Worm (Caenorhabditis elegans) whole organism, L1 larva: ENCODE measurements around the gene spr-2.

Experiments
- C16A3.4 ChIP-seq: fragments of 150-350 bp; optimal IDR thresholded peaks from 2 replicates; lab custom pipeline; 2014; ENCODE audit warnings: missing biosample characterization, missing genetic modification characterization
- Y116A8C.19 ChIP-seq: sonication (generic microtip); optimal IDR thresholded peaks from 2 replicates; lab custom pipeline; 2016; ENCODE audit warnings: missing compliant biosample characterization, missing genetic modification characterization, borderline replicate concordance
- aha-1 ChIP-seq: fragments of 150-350 bp; optimal IDR thresholded peaks from 2 replicates; lab custom pipeline; 2014; ENCODE audit warnings: missing biosample characterization, missing genetic modification characterization
- alr-1 ChIP-seq: fragments of 200-800 bp; sonication (Bioruptor generic); optimal IDR thresholded peaks from 2 replicates; lab custom pipeline; 2018; ENCODE audit warnings: borderline replicate concordance, mild to moderate bottlenecking, missing genetic modification characterization, missing compliant biosample characterization
- ama-1 ChIP-seq: fragments of 150-350 bp; optimal IDR thresholded peaks from 2 replicates; lab custom pipeline; 2014
- ceh-8 ChIP-seq: fragments of 200-800 bp; sonication (Bioruptor generic); optimal IDR thresholded peaks from 2 replicates; lab custom pipeline; 2018; ENCODE audit warnings: mild to moderate bottlenecking, missing genetic modification characterization, moderate library complexity, missing compliant biosample characterization
- ceh-88 ChIP-seq: fragments of 200-800 bp; sonication (Bioruptor generic); IDR thresholded peaks from 2 replicates; pipeline ENCODE4 v1.3.6; 2022; ENCODE audit warnings: missing genetic modification characterization, missing compliant biosample characterization
- ceh-90 ChIP-seq: sonication (generic microtip); optimal IDR thresholded peaks from 2 replicates; lab custom pipeline; 2016; ENCODE audit warnings: missing genetic modification characterization, missing compliant biosample characterization
- ces-1 ChIP-seq: fragments of 150-350 bp; optimal IDR thresholded peaks from 2 replicates; lab custom pipeline; 2014; ENCODE audit warnings: missing biosample characterization, missing genetic modification reagents, missing genetic modification characterization
- dpl-1 ChIP-seq, 3 experiments: fragments of 150-350 bp in 2 of 3; sonication (generic microtip) in 1 of 3; optimal IDR thresholded peaks; 2 replicates each; lab custom pipeline; 2014 to 2017; ENCODE audit warnings: missing biosample characterization in 3 of 3, missing genetic modification characterization in 3 of 3, missing genetic modification reagents in 3 of 3
- efl-1 ChIP-seq, 4 experiments: fragments of 150-350 bp; optimal IDR thresholded peaks in 3 of 4; peaks in 1 of 4; 1 replicate in 1 of 4; 2 replicates in 3 of 4; lab custom pipeline; 2014; ENCODE audit warnings: missing biosample characterization in 2 of 4, missing genetic modification characterization in 2 of 4, missing genetic modification reagents in 2 of 4
- efl-3 ChIP-seq: fragments of 200-800 bp; sonication (Bioruptor generic); optimal IDR thresholded peaks from 2 replicates; lab custom pipeline; 2018; ENCODE audit warnings: mild to moderate bottlenecking, missing genetic modification characterization, missing compliant biosample characterization
- egl-13 ChIP-seq: sonication (generic microtip); optimal IDR thresholded peaks from 2 replicates; lab custom pipeline; 2016; ENCODE audit warnings: missing genotype, missing genetic modification reagents, missing genetic modification characterization, missing compliant biosample characterization
- egl-27 ChIP-seq, 2 experiments: fragments of 150-350 bp in 1 of 2; sonication (generic microtip); optimal IDR thresholded peaks; 3 replicates each; lab custom pipeline; 2017 to 2018; ENCODE audit warnings: missing biosample characterization in 2 of 2, missing genetic modification characterization in 2 of 2, missing genetic modification reagents in 2 of 2
- elt-2 ChIP-seq: sonication (generic microtip); optimal IDR thresholded peaks from 2 replicates; lab custom pipeline; 2016; ENCODE audit warnings: missing genetic modification characterization, mild to moderate bottlenecking, inconsistent platforms, missing compliant biosample characterization, missing genetic modification reagents
- elt-3 ChIP-seq, 6 experiments: fragments of 150-350 bp in 1 of 6; sonication (generic microtip); optimal IDR thresholded peaks; 2 replicates each; lab custom pipeline; 2017 to 2018; ENCODE audit warnings: missing biosample characterization in 6 of 6, missing genetic modification characterization in 6 of 6, inconsistent platforms in 1 of 6
- fkh-10 ChIP-seq: sonication (generic microtip); optimal IDR thresholded peaks from 2 replicates; lab custom pipeline; 2017; ENCODE audit warnings: missing biosample characterization, missing genetic modification reagents, missing genetic modification characterization
- fkh-4 ChIP-seq: sonication (generic microtip); optimal IDR thresholded peaks from 2 replicates; lab custom pipeline; 2016; ENCODE audit warnings: missing compliant biosample characterization, missing genetic modification characterization, borderline replicate concordance
- fkh-8 ChIP-seq: sonication (generic microtip); optimal IDR thresholded peaks from 2 replicates; lab custom pipeline; 2016; ENCODE audit warnings: mild to moderate bottlenecking, missing genetic modification characterization, missing compliant biosample characterization
- fos-1 ChIP-seq: fragments of 150-350 bp; optimal IDR thresholded peaks from 2 replicates; lab custom pipeline; 2014; ENCODE audit warnings: missing biosample characterization, missing genetic modification characterization
- hpl-2 ChIP-seq: fragments of 150-350 bp; optimal IDR thresholded peaks from 2 replicates; lab custom pipeline; 2014; ENCODE audit warnings: missing biosample characterization, missing genetic modification reagents, missing genetic modification characterization
- irx-1 ChIP-seq: sonication (generic microtip); optimal IDR thresholded peaks from 2 replicates; lab custom pipeline; 2016; ENCODE audit warnings: missing genetic modification characterization, missing compliant biosample characterization
- isw-1 ChIP-seq: fragments of 200-800 bp; sonication (Bioruptor generic); IDR thresholded peaks from 2 replicates; pipeline ENCODE4 v1.3.6; 2022; ENCODE audit warnings: missing genetic modification characterization, missing compliant biosample characterization
- jun-1 ChIP-seq: fragments of 150-350 bp; optimal IDR thresholded peaks from 2 replicates; lab custom pipeline; 2014; ENCODE audit warnings: missing biosample characterization, missing genetic modification reagents, missing genetic modification characterization
- lin-14 ChIP-seq: fragments of 200-800 bp; sonication (Bioruptor generic); optimal IDR thresholded peaks from 2 replicates; lab custom pipeline; 2018; ENCODE audit warnings: mild to moderate bottlenecking, missing genetic modification characterization, moderate library complexity, missing compliant biosample characterization
- lin-15B ChIP-seq: fragments of 150-350 bp; sonication (generic microtip); optimal IDR thresholded peaks from 3 replicates; lab custom pipeline; 2014; ENCODE audit warnings: missing biosample characterization, missing genetic modification characterization
- lin-35 ChIP-seq, 2 experiments: fragments of 150-350 bp; optimal IDR thresholded peaks; 2 replicates each; lab custom pipeline; 2014; ENCODE audit warnings: missing biosample characterization in 2 of 2, missing genetic modification characterization in 2 of 2, missing genetic modification reagents in 2 of 2
- lin-39 ChIP-seq: fragments of 150-350 bp; optimal IDR thresholded peaks from 2 replicates; lab custom pipeline; 2014; ENCODE audit warnings: missing biosample characterization, missing genetic modification reagents, missing genetic modification characterization
- lir-3 ChIP-seq: sonication (generic microtip); optimal IDR thresholded peaks from 2 replicates; lab custom pipeline; 2016; ENCODE audit warnings: mild to moderate bottlenecking, missing genetic modification characterization, moderate library complexity, missing compliant biosample characterization; ENCODE audit not compliant: poor library complexity
- lsy-2 ChIP-seq, 2 experiments: fragments of 150-350 bp; optimal IDR thresholded peaks; 2 replicates each; lab custom pipeline; 2014; ENCODE audit warnings: missing biosample characterization in 2 of 2, missing genetic modification characterization in 2 of 2
- mef-2 ChIP-seq: fragments of 150-350 bp; optimal IDR thresholded peaks from 2 replicates; lab custom pipeline; 2014; ENCODE audit warnings: missing biosample characterization, missing genetic modification characterization
- mep-1 ChIP-seq: fragments of 150-350 bp; optimal IDR thresholded peaks from 2 replicates; lab custom pipeline; 2014; ENCODE audit warnings: missing biosample characterization, missing genetic modification characterization
- nhr-19 ChIP-seq: fragments of 200-800 bp; sonication (Bioruptor generic); conservative IDR thresholded peaks from 2 replicates; pipeline ENCODE4 v1.3.6; 2022; ENCODE audit warnings: missing genetic modification characterization, missing compliant biosample characterization
- nhr-20 ChIP-seq: sonication (generic microtip); optimal IDR thresholded peaks from 2 replicates; lab custom pipeline; 2016; ENCODE audit warnings: mild to moderate bottlenecking, missing genetic modification characterization, missing compliant biosample characterization
- nhr-28 ChIP-seq: fragments of 150-350 bp; optimal IDR thresholded peaks from 2 replicates; lab custom pipeline; 2014; ENCODE audit warnings: missing biosample characterization, missing genetic modification characterization
- nhr-47 ChIP-seq: sonication (generic microtip); optimal IDR thresholded peaks from 2 replicates; lab custom pipeline; 2016; ENCODE audit warnings: mild to moderate bottlenecking, missing genetic modification characterization, moderate library complexity, missing compliant biosample characterization
- nhr-71 ChIP-seq: sonication (generic microtip); optimal IDR thresholded peaks from 2 replicates; lab custom pipeline; 2016; ENCODE audit warnings: mild to moderate bottlenecking, missing genetic modification characterization, moderate library complexity, missing compliant biosample characterization
- nhr-76 ChIP-seq: sonication (generic microtip); optimal IDR thresholded peaks from 2 replicates; lab custom pipeline; 2017; ENCODE audit warnings: missing biosample characterization, missing genetic modification characterization
- nhr-84 ChIP-seq: sonication (generic microtip); optimal IDR thresholded peaks from 2 replicates; lab custom pipeline; 2017; ENCODE audit warnings: missing biosample characterization, missing genetic modification characterization
- nhr-90 ChIP-seq: sonication (generic microtip); optimal IDR thresholded peaks from 2 replicates; lab custom pipeline; 2016; ENCODE audit warnings: mild to moderate bottlenecking, missing genetic modification characterization, missing compliant biosample characterization; ENCODE audit not compliant: poor library complexity
- pag-3 ChIP-seq: sonication (generic microtip); optimal IDR thresholded peaks from 2 replicates; lab custom pipeline; 2017; ENCODE audit warnings: missing genetic modification characterization, mild to moderate bottlenecking, missing compliant biosample characterization, antibody characterized with exemption, borderline replicate concordance; ENCODE audit not compliant: insufficient read depth
- pax-3 ChIP-seq: fragments of 200-800 bp; sonication (Bioruptor generic); optimal IDR thresholded peaks from 2 replicates; lab custom pipeline; 2018; ENCODE audit warnings: mild to moderate bottlenecking, missing genetic modification characterization, moderate library complexity, missing compliant biosample characterization
- snpc-4 ChIP-seq: fragments of 150-350 bp; optimal IDR thresholded peaks from 2 replicates; lab custom pipeline; 2014; ENCODE audit warnings: missing biosample characterization, missing genetic modification characterization
- snu-23 ChIP-seq: sonication (generic microtip); optimal IDR thresholded peaks from 2 replicates; lab custom pipeline; 2016; ENCODE audit warnings: missing genetic modification characterization, missing compliant biosample characterization
- sox-4 ChIP-seq: sonication (generic microtip); optimal IDR thresholded peaks from 2 replicates; lab custom pipeline; 2016; ENCODE audit warnings: missing genetic modification characterization, missing compliant biosample characterization
- tlp-1 ChIP-seq: fragments of 150-350 bp; optimal IDR thresholded peaks from 2 replicates; lab custom pipeline; 2014; ENCODE audit warnings: missing biosample characterization, missing genetic modification characterization
- unc-130 ChIP-seq: fragments of 150-350 bp; optimal IDR thresholded peaks from 2 replicates; lab custom pipeline; 2017; ENCODE audit warnings: missing biosample characterization, missing genetic modification characterization, inconsistent platforms
- unc-62 ChIP-seq: fragments of 150-350 bp; optimal IDR thresholded peaks from 2 replicates; lab custom pipeline; 2014; ENCODE audit warnings: missing biosample characterization, missing genetic modification reagents, missing genetic modification characterization
- unc-86 ChIP-seq: sonication (generic microtip); optimal IDR thresholded peaks from 2 replicates; lab custom pipeline; 2016; ENCODE audit warnings: missing genetic modification characterization, missing compliant biosample characterization
- zag-1 ChIP-seq: fragments of 150-350 bp; optimal IDR thresholded peaks from 2 replicates; lab custom pipeline; 2014; ENCODE audit warnings: missing biosample characterization, missing genetic modification characterization
- zip-4 ChIP-seq: fragments of 200-800 bp; sonication (Bioruptor generic); optimal IDR thresholded peaks from 2 replicates; lab custom pipeline; 2018; ENCODE audit warnings: mild to moderate bottlenecking, missing genetic modification characterization, moderate library complexity, missing compliant biosample characterization
- ztf-11 ChIP-seq, 2 experiments: sonication (generic microtip); optimal IDR thresholded peaks; 2 replicates each; lab custom pipeline; 2016 to 2017; ENCODE audit warnings: missing genetic modification characterization in 2 of 2, missing biosample characterization in 1 of 2, missing compliant biosample characterization in 1 of 2

The spr-2 gene

ce11 chrIV:8891131-8891530, at the start of gene spr-2:
TSS of gene spr-2 (plus strand) at chrIV:8891462.
- no peak for TF ChIP-seq egl-27 (tag; optimal IDR thresholded peaks at IDR 0.05; lab: Kevin White, UChicago)
- peak; percentile 59 for TF ChIP-seq irx-1 (tag; lab: Kevin White, UChicago)
- TF ChIP-seq hpl-2 (GFP tag; lab: Kevin White, UChicago), result no peak
- TF ChIP-seq ceh-88 (GFP tag; lab: Robert Waterston, UW), result no peak
- TF ChIP-seq aha-1, result no peak
- peak; percentile 81 for TF ChIP-seq lin-14
- TF ChIP-seq Y116A8C.19 (tag; lab: Kevin White, UChicago), result no peak
- TF ChIP-seq jun-1, result peak; percentile 39
- TF ChIP-seq unc-86 (tag; lab: Kevin White, UChicago), result peak; percentile 59
- TF ChIP-seq ceh-90 (tag; lab: Kevin White, UChicago), result no peak
- TF ChIP-seq efl-1 (optimal IDR thresholded peaks at IDR 0.05; lab: Kevin White, UChicago), result peak; percentile 81 to 89
- peak; percentile 86 to 99 for TF ChIP-seq efl-1 (GFP tag; optimal IDR thresholded peaks at IDR 0.05 in 1 of 2; lab: Kevin White, UChicago)
- TF ChIP-seq ztf-11 (tag; optimal IDR thresholded peaks at IDR 0.05; lab: Kevin White, UChicago), result peak in 1 of 2 experiments; percentile 3
- no peak for TF ChIP-seq pag-3 (tag; lab: Kevin White, UChicago)
- TF ChIP-seq unc-62, result no peak
- TF ChIP-seq isw-1 (GFP tag; lab: Robert Waterston, UW), result peak; percentile 42; the same call in 1 of the 2 replicates
- TF ChIP-seq nhr-90 (tag; lab: Kevin White, UChicago), result peak; percentile 79
- no peak for TF ChIP-seq alr-1 (tag; lab: Kevin White, UChicago)
- peak; percentile 55 for TF ChIP-seq fos-1 (tag; lab: Kevin White, UChicago)
- no peak for TF ChIP-seq nhr-84 (tag; lab: Kevin White, UChicago)
- peak; percentile 78 for TF ChIP-seq snu-23 (GFP tag; lab: Kevin White, UChicago)
- TF ChIP-seq C16A3.4 (tag; lab: Kevin White, UChicago), result peak; percentile 76
- peak; percentile 89 for TF ChIP-seq nhr-71 (tag; lab: Kevin White, UChicago)
- peak; percentile 37 for TF ChIP-seq unc-130
- TF ChIP-seq lsy-2 (tag; optimal IDR thresholded peaks at IDR 0.05; lab: Kevin White, UChicago), result peak; percentile 84 to 87
- TF ChIP-seq elt-3 (tag; optimal IDR thresholded peaks at IDR 0.05; lab: Kevin White, UChicago), result peak in 2 of 6 experiments; percentile 12 to 34
- TF ChIP-seq efl-3 (GFP tag; lab: Kevin White, UChicago), result no peak
- TF ChIP-seq lir-3 (tag; lab: Kevin White, UChicago), result no peak
- TF ChIP-seq ama-1 (lab: Kevin White, UChicago), result no peak
- peak; percentile 39 for TF ChIP-seq egl-13 (tag; lab: Kevin White, UChicago)
- TF ChIP-seq zip-4 (GFP tag; lab: Kevin White, UChicago), result no peak
- peak; percentile 8 for TF ChIP-seq elt-2 (tag; lab: Kevin White, UChicago)
- TF ChIP-seq sox-4, result peak; percentile 4
- TF ChIP-seq fkh-10 (GFP tag; lab: Kevin White, UChicago), result peak; percentile 30
- peak; percentile 75 for TF ChIP-seq nhr-19
- TF ChIP-seq lin-35 (GFP tag; optimal IDR thresholded peaks at IDR 0.05; lab: Kevin White, UChicago), result peak; percentile 86 to 91
- peak; percentile 84 to 88 (median 87) for TF ChIP-seq dpl-1 (GFP tag; optimal IDR thresholded peaks at IDR 0.05; lab: Kevin White, UChicago)
- TF ChIP-seq snpc-4 (tag; lab: Kevin White, UChicago), result peak; percentile 66
- TF ChIP-seq nhr-28 (tag; lab: Kevin White, UChicago), result no peak
- no peak for TF ChIP-seq fkh-4 (tag; lab: Kevin White, UChicago)
- TF ChIP-seq nhr-20 (tag; lab: Kevin White, UChicago), result peak; percentile 81
- TF ChIP-seq nhr-47 (tag; lab: Kevin White, UChicago), result peak; percentile 84
- TF ChIP-seq mef-2 (tag; lab: Kevin White, UChicago), result peak; percentile 5
- peak; percentile 92 for TF ChIP-seq mep-1 (tag; lab: Kevin White, UChicago)
- TF ChIP-seq ces-1 (GFP tag; lab: Kevin White, UChicago), result no peak
- TF ChIP-seq fkh-8 (tag; lab: Kevin White, UChicago), result peak; percentile 50
- TF ChIP-seq zag-1 (tag; lab: Kevin White, UChicago), result no peak
- TF ChIP-seq nhr-76 (tag; lab: Kevin White, UChicago), result no peak
- TF ChIP-seq lin-39, result peak; percentile 75
- TF ChIP-seq lin-15B (tag; lab: Kevin White, UChicago), result peak; percentile 65
- no peak for TF ChIP-seq pax-3 (tag; lab: Kevin White, UChicago)
- peak; percentile 68 for TF ChIP-seq ceh-8
- no peak for TF ChIP-seq tlp-1 (tag; lab: Kevin White, UChicago)
